Fruit fly (Drosophila melanogaster) whole organism, embryonic: ENCODE results near the gene CG6163.

Experiments used
- ATbp ChIP-seq: fragments of 200-800 bp; sonication (Bioruptor generic); optimal IDR thresholded peaks from 2 replicates; lab custom pipeline; 2017; ENCODE audit warnings: missing biosample characterization, mild to moderate bottlenecking, missing genetic modification characterization, missing genetic modification reagents
- Asciz ChIP-seq: fragments of 200-800 bp; sonication (Bioruptor generic); optimal IDR thresholded peaks from 2 replicates; lab custom pipeline; 2017; ENCODE audit warnings: missing biosample characterization, mild to moderate bottlenecking, missing genetic modification characterization, missing genetic modification reagents
- Atf3 ChIP-seq: fragments of 200-800 bp; sonication (Bioruptor generic); optimal IDR thresholded peaks from 3 replicates; lab custom pipeline; 2016; ENCODE audit warnings: missing biosample characterization, missing genetic modification characterization
- CG11247 ChIP-seq: fragments of 200-800 bp; sonication (Bioruptor generic); IDR thresholded peaks from 2 replicates; pipeline ENCODE4 v1.3.6; 2022; ENCODE audit warnings: missing biosample characterization, missing genetic modification characterization
- CG11398 ChIP-seq: fragments of 200-800 bp; sonication (Bioruptor generic); optimal IDR thresholded peaks from 2 replicates; lab custom pipeline; 2016; ENCODE audit warnings: missing biosample characterization, missing genetic modification characterization
- CG12236 ChIP-seq: fragments of 200-800 bp; sonication (Bioruptor generic); optimal IDR thresholded peaks from 2 replicates; lab custom pipeline; 2016; ENCODE audit warnings: missing biosample characterization, missing genetic modification characterization
- CG1233 ChIP-seq: fragments of 200-800 bp; sonication (Bioruptor generic); optimal IDR thresholded peaks from 4 replicates; lab custom pipeline; 2018; ENCODE audit warnings: missing biosample characterization, mild to moderate bottlenecking, missing genetic modification characterization
- CG12391 ChIP-seq: fragments of 200-800 bp; sonication (Bioruptor generic); optimal IDR thresholded peaks from 3 replicates; lab custom pipeline; 2018; ENCODE audit warnings: missing biosample characterization, mild to moderate bottlenecking, missing genetic modification characterization, moderate library complexity
- CG13424 ChIP-seq: fragments of 200-800 bp; sonication (Bioruptor generic); optimal IDR thresholded peaks from 2 replicates; lab custom pipeline; 2019; ENCODE audit warnings: missing biosample characterization, mild to moderate bottlenecking, missing genetic modification characterization, moderate library complexity
- CG1603 ChIP-seq: fragments of 200-800 bp; sonication (Bioruptor generic); optimal IDR thresholded peaks from 2 replicates; lab custom pipeline; 2019; ENCODE audit warnings: missing biosample characterization, mild to moderate bottlenecking, missing genetic modification characterization, moderate library complexity
- CG18764 ChIP-seq: fragments of 200-800 bp; sonication (Bioruptor generic); optimal IDR thresholded peaks from 3 replicates; lab custom pipeline; 2016; ENCODE audit warnings: missing biosample characterization, missing genetic modification characterization
- CG2116 ChIP-seq: fragments of 200-800 bp; sonication (Bioruptor generic); optimal IDR thresholded peaks from 3 replicates; lab custom pipeline; 2018; ENCODE audit warnings: missing biosample characterization, mild to moderate bottlenecking, missing genetic modification characterization
- CG2889 ChIP-seq: fragments of 200-800 bp; sonication (Bioruptor generic); IDR thresholded peaks from 3 replicates; pipeline ENCODE4 v1.3.6; 2022; ENCODE audit warnings: missing biosample characterization, missing genetic modification characterization
- CG31388 ChIP-seq: fragments of 200-800 bp; sonication (Bioruptor generic); optimal IDR thresholded peaks from 2 replicates; lab custom pipeline; 2016; ENCODE audit warnings: missing biosample characterization, missing genetic modification characterization
- CG33557 ChIP-seq: fragments of 200-800 bp; sonication (Bioruptor generic); optimal IDR thresholded peaks from 2 replicates; lab custom pipeline; 2019; ENCODE audit warnings: missing biosample characterization, mild to moderate bottlenecking, missing genetic modification characterization, moderate library complexity
- CG34422 ChIP-seq: fragments of 200-800 bp; sonication (Bioruptor generic); IDR thresholded peaks from 3 replicates; pipeline ENCODE4 v1.3.6; 2022; ENCODE audit warnings: missing biosample characterization, missing genetic modification characterization
- CG3995 ChIP-seq: fragments of 200-800 bp; sonication (Bioruptor generic); optimal IDR thresholded peaks from 3 replicates; lab custom pipeline; 2016; ENCODE audit warnings: missing biosample characterization, missing genetic modification characterization
- CG6272 ChIP-seq: fragments of 200-800 bp; sonication (Bioruptor generic); IDR thresholded peaks from 2 replicates; pipeline ENCODE4 v1.3.6; 2022; ENCODE audit warnings: missing biosample characterization, missing genetic modification characterization
- CG6791 ChIP-seq: fragments of 200-800 bp; sonication (Bioruptor generic); IDR thresholded peaks from 3 replicates; pipeline ENCODE4 v1.3.6; 2022; ENCODE audit warnings: missing biosample characterization, missing genetic modification characterization; ENCODE audit not compliant: partially characterized antibody
- CG8089 ChIP-seq: fragments of 200-800 bp; sonication (Bioruptor generic); optimal IDR thresholded peaks from 3 replicates; lab custom pipeline; 2016; ENCODE audit warnings: missing biosample characterization, missing genetic modification characterization
- CG9932 ChIP-seq: fragments of 200-800 bp; sonication (Bioruptor generic); IDR thresholded peaks from 2 replicates; pipeline ENCODE4 v1.3.6; 2022; ENCODE audit warnings: missing biosample characterization, missing genetic modification characterization
- CkIIα-i1 ChIP-seq: fragments of 200-800 bp; sonication (Bioruptor generic); IDR thresholded peaks from 2 replicates; pipeline ENCODE4 v1.3.6; 2022; ENCODE audit warnings: missing biosample characterization, missing genetic modification characterization
- Dbx ChIP-seq: fragments of 200-800 bp; sonication (Bioruptor generic); IDR thresholded peaks from 3 replicates; pipeline ENCODE4 v1.3.6; 2022; ENCODE audit warnings: missing biosample characterization, missing genetic modification characterization
- Hand ChIP-seq: fragments of 200-800 bp; sonication (Bioruptor generic); optimal IDR thresholded peaks from 2 replicates; lab custom pipeline; 2017; ENCODE audit warnings: mild to moderate bottlenecking, missing biosample characterization, missing genetic modification reagents, missing genetic modification characterization
- Jarid2 ChIP-seq: fragments of 200-800 bp; sonication (Bioruptor generic); optimal IDR thresholded peaks from 3 replicates; lab custom pipeline; 2017; ENCODE audit warnings: mild to moderate bottlenecking, missing biosample characterization, missing genetic modification reagents, missing genetic modification characterization
- Ravus ChIP-seq: fragments of 200-800 bp; sonication (Bioruptor generic); IDR thresholded peaks from 2 replicates; pipeline ENCODE4 v1.3.6; 2022; ENCODE audit warnings: missing biosample characterization, missing genetic modification characterization
- Sry-β ChIP-seq: fragments of 200-800 bp; sonication (Bioruptor generic); optimal IDR thresholded peaks from 2 replicates; lab custom pipeline; 2018; ENCODE audit warnings: missing biosample characterization, mild to moderate bottlenecking, missing genetic modification characterization, moderate library complexity
- aop ChIP-seq: fragments of 200-800 bp; sonication (Bioruptor generic); IDR thresholded peaks from 2 replicates; pipeline ENCODE4 v1.3.6; 2022; ENCODE audit warnings: missing biosample characterization, missing genetic modification characterization
- ase ChIP-seq: fragments of 200-800 bp; sonication (Bioruptor generic); IDR thresholded peaks from 3 replicates; pipeline ENCODE4 v1.3.6; 2022; ENCODE audit warnings: missing biosample characterization, missing genetic modification characterization
- gce ChIP-seq: fragments of 200-800 bp; sonication (Bioruptor generic); IDR thresholded peaks from 3 replicates; pipeline ENCODE4 v1.3.6; 2022; ENCODE audit warnings: missing biosample characterization, missing genetic modification characterization
- gro ChIP-seq: fragments of 200-800 bp; sonication (Bioruptor generic); optimal IDR thresholded peaks from 2 replicates; lab custom pipeline; 2016; ENCODE audit warnings: missing biosample characterization, missing genetic modification characterization
- gsb-n ChIP-seq: fragments of 200-800 bp; sonication (Bioruptor generic); optimal IDR thresholded peaks from 3 replicates; lab custom pipeline; 2018; ENCODE audit warnings: missing biosample characterization, mild to moderate bottlenecking, missing genetic modification characterization
- inv ChIP-seq: fragments of 200-800 bp; sonication (Bioruptor generic); IDR thresholded peaks from 2 replicates; pipeline ENCODE4 v1.3.6; 2022; ENCODE audit warnings: missing biosample characterization, missing genetic modification characterization; ENCODE audit not compliant: partially characterized antibody
- knrl ChIP-seq: fragments of 200-800 bp; sonication (Bioruptor generic); IDR thresholded peaks from 3 replicates; pipeline ENCODE4 v1.3.6; 2022; ENCODE audit warnings: missing biosample characterization, missing genetic modification characterization; ENCODE audit not compliant: partially characterized antibody
- mld ChIP-seq: fragments of 200-800 bp; sonication (Bioruptor generic); IDR thresholded peaks from 3 replicates; pipeline ENCODE4 v1.3.6; 2022; ENCODE audit warnings: missing biosample characterization, missing genetic modification characterization; ENCODE audit not compliant: partially characterized antibody
- odd ChIP-seq: fragments of 200-800 bp; sonication (Bioruptor generic); optimal IDR thresholded peaks from 2 replicates; lab custom pipeline; 2017; ENCODE audit warnings: missing biosample characterization, mild to moderate bottlenecking, missing genetic modification characterization
- onecut ChIP-seq: fragments of 200-800 bp; sonication (Bioruptor generic); IDR thresholded peaks from 2 replicates; pipeline ENCODE4 v1.3.6; 2022; ENCODE audit warnings: missing biosample characterization, missing genetic modification characterization
- pan ChIP-seq, 4 experiments: fragments of >200 bp in 3 of 4; fragments of 200-800 bp in 1 of 4; sonication (Bioruptor generic) in 1 of 4; optimal IDR thresholded peaks in 3 of 4; IDR thresholded peaks in 1 of 4; 2 replicates each; pipeline versions ENCODE4 v1.3.6 to Lab custom; 2017 to 2022; ENCODE audit warnings: missing biosample characterization in 2 of 4, missing genetic modification characterization in 2 of 4, mixed read lengths in 1 of 4
- pho ChIP-seq: fragments of 200-800 bp; sonication (Bioruptor generic); optimal IDR thresholded peaks from 2 replicates; lab custom pipeline; 2016; ENCODE audit warnings: missing biosample characterization, missing genetic modification characterization
- psq ChIP-seq: fragments of 200-800 bp; sonication (Bioruptor generic); optimal IDR thresholded peaks from 2 replicates; lab custom pipeline; 2017; ENCODE audit warnings: missing biosample characterization, missing genetic modification characterization
- pum ChIP-seq: fragments of 200-800 bp; sonication (Bioruptor generic); optimal IDR thresholded peaks from 2 replicates; lab custom pipeline; 2016; ENCODE audit warnings: missing biosample characterization, missing genetic modification characterization
- ranshi ChIP-seq: fragments of 200-800 bp; sonication (Bioruptor generic); IDR thresholded peaks from 2 replicates; pipeline ENCODE4 v1.3.6; 2022; ENCODE audit warnings: missing biosample characterization, missing genetic modification characterization
- rib ChIP-seq: fragments of 200-800 bp; sonication (Bioruptor generic); IDR thresholded peaks from 2 replicates; pipeline ENCODE4 v1.3.6; 2022; ENCODE audit warnings: missing biosample characterization, missing genetic modification characterization
- row ChIP-seq: fragments of 200-800 bp; sonication (Bioruptor generic); IDR thresholded peaks from 3 replicates; pipeline ENCODE4 v1.3.6; 2022; ENCODE audit warnings: missing biosample characterization, missing genetic modification characterization
- schlank ChIP-seq: fragments of 200-800 bp; sonication (Bioruptor generic); optimal IDR thresholded peaks from 2 replicates; lab custom pipeline; 2018; ENCODE audit warnings: missing biosample characterization, mild to moderate bottlenecking, missing genetic modification characterization
- sens ChIP-seq: fragments of 200-800 bp; sonication (Bioruptor generic); peaks from one replicate; lab custom pipeline; 2016; ENCODE audit warnings: missing biosample characterization, missing genetic modification characterization
- so ChIP-seq: fragments of 200-800 bp; sonication (Bioruptor generic); IDR thresholded peaks from 3 replicates; pipeline ENCODE4 v1.3.6; 2022; ENCODE audit warnings: missing biosample characterization, missing genetic modification characterization
- wdn ChIP-seq: fragments of 200-800 bp; sonication (Bioruptor generic); IDR thresholded peaks from 2 replicates; pipeline ENCODE4 v1.3.6; 2022; ENCODE audit warnings: missing biosample characterization, missing genetic modification characterization

CG6163 gene

DNA sequence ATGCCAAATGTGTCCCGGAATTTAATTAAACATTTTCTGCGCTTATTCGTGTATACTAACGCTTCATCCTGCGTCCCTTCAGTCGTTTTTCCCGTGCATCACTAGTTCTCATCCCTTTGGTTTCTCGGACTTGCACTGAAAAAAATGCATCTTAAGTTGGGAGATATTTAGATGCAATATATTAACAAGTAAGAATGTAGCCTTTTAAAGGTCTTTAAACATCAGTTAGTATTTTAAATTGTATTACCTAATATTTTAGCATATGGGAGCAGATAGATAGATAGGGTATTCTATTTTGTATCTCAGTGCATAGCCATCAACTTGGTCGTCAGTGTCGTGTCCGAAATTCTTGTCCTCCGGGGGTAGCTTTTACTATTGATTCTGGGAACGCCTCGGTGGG lies 30.7 kb downstream of the CG6163 start (continued):
- TF ChIP-seq CG18764 (GFP tag; lab: Kevin White, UChicago): peak; percentile 20
- TF ChIP-seq schlank (tag; lab: Kevin White, UChicago): no peak
- TF ChIP-seq CkIIα-i1 (GFP tag; lab: Robert Waterston, UW): no peak
- TF ChIP-seq, all 482 proteins: peak for 176

DNA sequence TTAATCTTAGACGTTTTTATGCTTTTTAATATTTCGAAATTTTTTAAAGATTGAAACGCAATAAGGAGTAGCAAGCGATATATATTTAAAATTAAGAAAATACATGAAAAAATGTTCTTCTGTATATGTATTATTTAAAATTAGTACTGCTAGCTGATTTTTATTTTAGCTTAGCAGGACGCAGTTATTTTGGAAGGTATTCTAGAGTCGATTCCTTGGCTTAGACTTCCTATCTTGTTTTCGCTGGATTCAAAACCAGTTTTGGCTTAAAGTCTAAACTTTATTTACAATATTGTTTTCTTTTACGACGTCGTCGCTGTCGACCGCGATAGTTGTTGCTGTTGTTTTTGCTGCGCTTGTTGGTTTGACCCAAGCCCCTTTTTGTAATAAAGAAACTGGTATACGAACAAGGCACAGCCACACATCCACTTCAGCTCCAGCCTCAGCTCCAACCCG lies 35.6 kb downstream of the CG6163 start:
- TF ChIP-seq CG3995 (GFP tag; lab: Kevin White, UChicago) (no peak), ATbp (peak; percentile 37), rib (GFP tag; lab: Robert Waterston, UW) (no peak), Ravus (GFP tag; lab: Robert Waterston, UW) (no peak; the same call in 1 of the 2 replicates), CkIIα-i1 (GFP tag; lab: Robert Waterston, UW) (no peak), CG8089 (GFP tag; lab: Kevin White, UChicago) (no peak), CG1233 (GFP tag; lab: Kevin White, UChicago) (no peak), odd (GFP tag; lab: Kevin White, UChicago) (peak; percentile 1), knrl (no peak), pum (GFP tag; lab: Kevin White, UChicago) (no peak), Dbx (GFP tag; lab: Robert Waterston, UW) (no peak), CG31388 (GFP tag; lab: Kevin White, UChicago) (no peak), CG34422 (GFP tag; lab: Robert Waterston, UW) (peak; percentile 40; the same call in 1 of the 3 replicates), Sry-β (GFP tag; lab: Kevin White, UChicago) (no peak), psq (GFP tag; lab: Kevin White, UChicago) (no peak), CG6791 (GFP tag; lab: Robert Waterston, UW) (no peak), CG13424 (peak; percentile 64), ranshi (GFP tag; lab: Robert Waterston, UW) (no peak; the same call in 1 of the 2 replicates), inv (no peak), CG2116 (GFP tag; lab: Kevin White, UChicago) (peak; percentile 16), CG6272 (GFP tag; lab: Robert Waterston, UW) (0 out of 2 replicates have a peak, but pooled peaks have one; percentile 16), pan (optimal IDR thresholded peaks at IDR 0.05; lab: Kevin White, UChicago) (no peak), pan (GFP tag; optimal IDR thresholded peaks at IDR 0.05 in 1 of 2, IDR thresholded peaks at IDR 0.05 in 1 of 2) (peak in 1 of 2 experiments; percentile 53), CG33557 (GFP tag; lab: Kevin White, UChicago) (peak; percentile 10), pho (GFP tag; lab: Kevin White, UChicago) (no peak), ase (GFP tag; lab: Robert Waterston, UW) (0 out of 3 replicates have a peak, but pooled peaks have one; percentile 44), Jarid2 (GFP tag; lab: Kevin White, UChicago) (no peak), CG12391 (tag; lab: Kevin White, UChicago) (peak; percentile 63), gsb-n (peak; percentile 52), CG11398 (no peak), wdn (GFP tag; lab: Robert Waterston, UW) (no peak; the same call in 1 of the 2 replicates), onecut (GFP tag; lab: Robert Waterston, UW) (peak; percentile 50), CG9932 (GFP tag; lab: Robert Waterston, UW) (0 out of 2 replicates have a peak, but pooled peaks have one; percentile 10), CG12236 (no peak), mld (no peak), Hand (GFP tag; lab: Kevin White, UChicago) (no peak), Atf3 (GFP tag; lab: Kevin White, UChicago) (no peak), gro (GFP tag; lab: Kevin White, UChicago) (no peak), so (GFP tag; lab: Robert Waterston, UW) (peak; percentile 73; the same call in 2 of the 3 replicates), CG2889 (no peak; the same call in 2 of the 3 replicates), gce (GFP tag; lab: Robert Waterston, UW) (no peak), aop (GFP tag; lab: Robert Waterston, UW) (no peak), sens (peak; percentile 83), CG11247 (GFP tag; lab: Robert Waterston, UW) (0 out of 2 replicates have a peak, but pooled peaks have one; percentile 16), CG1603 (no peak), row (peak; percentile 83), Asciz (no peak)
